Fruit fly (Drosophila melanogaster): ENCODE data around the gene CG14313.

CG14313 gene

DNA sequence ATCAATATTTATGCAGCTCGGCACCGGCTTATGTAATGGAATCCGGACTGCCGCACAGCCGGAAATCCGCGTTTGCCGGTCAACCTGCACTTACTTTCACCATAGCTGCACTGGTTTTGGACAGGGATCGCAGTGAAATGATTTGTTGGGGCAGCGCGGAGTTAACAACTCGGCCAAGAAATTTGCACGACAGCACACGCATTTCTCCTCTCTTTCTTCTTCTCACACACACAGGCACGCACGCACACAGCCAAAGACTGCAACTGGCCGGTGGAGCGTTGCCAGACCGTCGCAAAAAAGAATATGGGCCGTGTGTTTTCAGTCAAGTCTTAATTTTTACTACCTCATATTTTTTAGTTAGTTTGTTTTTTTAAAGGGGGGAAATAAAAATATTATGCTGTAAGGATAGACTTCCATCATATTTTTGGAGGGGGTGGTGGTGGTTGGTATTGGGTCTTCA is 25.5 kb downstream of the CG14313 start (continued):
- TF ChIP-seq Trl (optimal IDR thresholded peaks at IDR 0.05), result peak in 1 of 2 experiments; percentile 12
- no peak for TF ChIP-seq Trl (GFP tag; optimal IDR thresholded peaks at IDR 0.05)
- no peak for TF ChIP-seq CG11456 (GFP tag; IDR thresholded peaks at IDR 0.05)
- TF ChIP-seq CG11247 (GFP tag; IDR thresholded peaks at IDR 0.05), result no peak
- no peak for TF ChIP-seq CG14860 (GFP tag; IDR thresholded peaks at IDR 0.05; ENCODE audit: partially characterized antibody)
- TF ChIP-seq Optix (GFP tag; IDR thresholded peaks at IDR 0.05), result no peak
- no peak for TF ChIP-seq gcm (GFP tag; optimal IDR thresholded peaks at IDR 0.05)
- no peak for TF ChIP-seq CG6813 (GFP tag; optimal IDR thresholded peaks at IDR 0.05)
- no peak for TF ChIP-seq CG9876 (GFP tag; optimal IDR thresholded peaks at IDR 0.05)
- no peak for TF ChIP-seq shn (GFP tag; optimal IDR thresholded peaks at IDR 0.05)
- TF ChIP-seq bowl (GFP tag; IDR thresholded peaks at IDR 0.05), result no peak
- no peak for TF ChIP-seq kni (GFP tag; optimal IDR thresholded peaks at IDR 0.05)
- peak; percentile 27; the same call in 1 of the 2 replicates for TF ChIP-seq hbn (GFP tag; IDR thresholded peaks at IDR 0.05; ENCODE audit: partially characterized antibody)
- peak; percentile 49; the same call in 1 of the 3 replicates for TF ChIP-seq CG34422 (GFP tag; IDR thresholded peaks at IDR 0.05)
- TF ChIP-seq CG30020 (tag; optimal IDR thresholded peaks at IDR 0.05), result no peak
- TF ChIP-seq CG10543 (GFP tag; optimal IDR thresholded peaks at IDR 0.05), result peak; percentile 40
- TF ChIP-seq Nf-YC (tag; optimal IDR thresholded peaks at IDR 0.05), result peak; percentile 27
- TF ChIP-seq sob (GFP tag; IDR thresholded peaks at IDR 0.05), result no peak
- TF ChIP-seq CG4328 (GFP tag; optimal IDR thresholded peaks at IDR 0.05), result no peak
- TF ChIP-seq CG6175 (GFP tag; IDR thresholded peaks at IDR 0.05), result no peak
- no peak for TF ChIP-seq CG2129 (GFP tag; IDR thresholded peaks at IDR 0.05; ENCODE audit: partially characterized antibody)
- no peak for TF ChIP-seq Fer3 (tag; optimal IDR thresholded peaks at IDR 0.05)
- TF ChIP-seq CG6765 (GFP tag; optimal IDR thresholded peaks at IDR 0.05), result no peak
- TF ChIP-seq br (optimal IDR thresholded peaks at IDR 0.05), result no peak
- TF ChIP-seq CG32772 (GFP tag; IDR thresholded peaks at IDR 0.05), result no peak
- no peak for TF ChIP-seq CG2199 (GFP tag; IDR thresholded peaks at IDR 0.05)
- TF ChIP-seq run (tag; optimal IDR thresholded peaks at IDR 0.05), result no peak
- TF ChIP-seq CG2120 (GFP tag; optimal IDR thresholded peaks at IDR 0.05), result peak; percentile 6
- no peak for TF ChIP-seq az2 (GFP tag; optimal IDR thresholded peaks at IDR 0.05)
- TF ChIP-seq CG34376 (GFP tag; optimal IDR thresholded peaks at IDR 0.05), result peak; percentile 0
- no peak for TF ChIP-seq Bgb (GFP tag; IDR thresholded peaks at IDR 0.05; ENCODE audit: partially characterized antibody)
- TF ChIP-seq CG10565 (GFP tag; optimal IDR thresholded peaks at IDR 0.05), result no peak
- TF ChIP-seq D (optimal IDR thresholded peaks at IDR 0.05), result no peak
- no peak for TF ChIP-seq D (GFP tag; optimal IDR thresholded peaks at IDR 0.05)
- TF ChIP-seq Scr (GFP tag; IDR thresholded peaks at IDR 0.05; ENCODE audit: partially characterized antibody), result no peak
- TF ChIP-seq CG16815 (GFP tag; optimal IDR thresholded peaks at IDR 0.05), result no peak
- TF ChIP-seq dmrt11E (tag; optimal IDR thresholded peaks at IDR 0.05), result no peak
- no peak for TF ChIP-seq trh (GFP tag; optimal IDR thresholded peaks at IDR 0.05)
- no peak for TF ChIP-seq TFAM (GFP tag; optimal IDR thresholded peaks at IDR 0.05)
- no peak for TF ChIP-seq luna (GFP tag; optimal IDR thresholded peaks at IDR 0.05)
- no peak for TF ChIP-seq aop (GFP tag; IDR thresholded peaks at IDR 0.05)
- no peak for TF ChIP-seq CG13424 (tag; optimal IDR thresholded peaks at IDR 0.05)
- no peak for TF ChIP-seq CG1647 (GFP tag; optimal IDR thresholded peaks at IDR 0.05)
- peak; percentile 26; the same call in 1 of the 2 replicates for TF ChIP-seq Rfx (GFP tag; IDR thresholded peaks at IDR 0.05)
- peak; percentile 72 for TF ChIP-seq sens (GFP tag)
- TF ChIP-seq Sry-δ (GFP tag; optimal IDR thresholded peaks at IDR 0.05), result peak; percentile 31
- TF ChIP-seq unc-4 (GFP tag; IDR thresholded peaks at IDR 0.05; ENCODE audit: partially characterized antibody), result no peak
